Fruit fly (Drosophila melanogaster): ENCODE measurements around the gene Sas10.

The Sas10 gene

dm6 chrX:5311838-5312339 lies 5.3 kb upstream of the Sas10 start, which contains the start of the genes TrxT and dhd (continued):
- TF ChIP-seq z (GFP tag; IDR thresholded peaks at IDR 0.05) = no peak
- no peak for TF ChIP-seq CG11085 (GFP tag; IDR thresholded peaks at IDR 0.05)
- TF ChIP-seq CG4282 (GFP tag; optimal IDR thresholded peaks at IDR 0.05) = no peak
- no peak for TF ChIP-seq lilli (GFP tag; optimal IDR thresholded peaks at IDR 0.05)
- no peak for TF ChIP-seq grn (GFP tag; optimal IDR thresholded peaks at IDR 0.05)
- TF ChIP-seq nmo (GFP tag; optimal IDR thresholded peaks at IDR 0.05) = peak; percentile 46
- no peak for TF ChIP-seq CG2875 (GFP tag; optimal IDR thresholded peaks at IDR 0.05)
- TF ChIP-seq Doc2 (GFP tag; IDR thresholded peaks at IDR 0.05) = no peak
- TF ChIP-seq slp2 (GFP tag; optimal IDR thresholded peaks at IDR 0.05) = peak; percentile 9
- no peak for TF ChIP-seq CG3995 (GFP tag; optimal IDR thresholded peaks at IDR 0.05)
- TF ChIP-seq gro (GFP tag; optimal IDR thresholded peaks at IDR 0.05) = no peak
- TF ChIP-seq CG7271 (tag; optimal IDR thresholded peaks at IDR 0.05) = no peak
- TF ChIP-seq bigmax (GFP tag; optimal IDR thresholded peaks at IDR 0.05) = no peak
- no peak for TF ChIP-seq ATbp (GFP tag; optimal IDR thresholded peaks at IDR 0.05)
- TF ChIP-seq CG10462 (GFP tag; optimal IDR thresholded peaks at IDR 0.05) = no peak
- peak; percentile 100 for TF ChIP-seq phol (tag; optimal IDR thresholded peaks at IDR 0.05)
- TF ChIP-seq nom (GFP tag; optimal IDR thresholded peaks at IDR 0.05) = peak; percentile 27
- TF ChIP-seq CG11504 (tag; optimal IDR thresholded peaks at IDR 0.05) = no peak
- no peak for TF ChIP-seq CG8944 (GFP tag; optimal IDR thresholded peaks at IDR 0.05)
- TF ChIP-seq Antp (GFP tag; optimal IDR thresholded peaks at IDR 0.05) = peak; percentile 37
- no peak for TF ChIP-seq Sox100B (GFP tag; optimal IDR thresholded peaks at IDR 0.05)
- TF ChIP-seq CG15601 (tag; optimal IDR thresholded peaks at IDR 0.05) = no peak
- TF ChIP-seq Dp (GFP tag; optimal IDR thresholded peaks at IDR 0.05) = peak; percentile 75
- TF ChIP-seq CG12942 (GFP tag; optimal IDR thresholded peaks at IDR 0.05) = no peak
- peak; percentile 51 for TF ChIP-seq bcd (GFP tag; optimal IDR thresholded peaks at IDR 0.05)
- no peak for TF ChIP-seq CG5245 (GFP tag; optimal IDR thresholded peaks at IDR 0.05)
- TF ChIP-seq Myb (GFP tag; optimal IDR thresholded peaks at IDR 0.05) = peak; percentile 67
- no peak for TF ChIP-seq CG7928 (GFP tag; optimal IDR thresholded peaks at IDR 0.05)
- TF ChIP-seq Dip3 (GFP tag; optimal IDR thresholded peaks at IDR 0.05) = no peak
- TF ChIP-seq Lhr (GFP tag; optimal IDR thresholded peaks at IDR 0.05) = peak; percentile 50
- peak; percentile 59; the same call in 1 of the 2 replicates for TF ChIP-seq sna (GFP tag; IDR thresholded peaks at IDR 0.05; ENCODE audit: partially characterized antibody)
- no peak for TF ChIP-seq Ets65A (GFP tag)
- no peak for TF ChIP-seq NFAT (GFP tag; IDR thresholded peaks at IDR 0.05)
- TF ChIP-seq CG9817 (tag; optimal IDR thresholded peaks at IDR 0.05) = no peak
- TF ChIP-seq ase (GFP tag; IDR thresholded peaks at IDR 0.05) = no peak
- TF ChIP-seq toy (GFP tag; IDR thresholded peaks at IDR 0.05) = no peak
- no peak for TF ChIP-seq CG1602 (GFP tag; optimal IDR thresholded peaks at IDR 0.05)
- TF ChIP-seq BtbVII (GFP tag; optimal IDR thresholded peaks at IDR 0.05) = no peak
- no peak for TF ChIP-seq CG7372 (GFP tag; IDR thresholded peaks at IDR 0.05)
- no peak for TF ChIP-seq wek (GFP tag; optimal IDR thresholded peaks at IDR 0.05)
- TF ChIP-seq vvl (GFP tag; IDR thresholded peaks at IDR 0.05) = peak; percentile 87
- peak; percentile 20 for TF ChIP-seq CG13775 (GFP tag; optimal IDR thresholded peaks at IDR 0.05)
- no peak for TF ChIP-seq CG15269 (tag; optimal IDR thresholded peaks at IDR 0.05)
- TF ChIP-seq maf-S (GFP tag; optimal IDR thresholded peaks at IDR 0.05) = no peak
- peak; percentile 64 for TF ChIP-seq crol (GFP tag; IDR thresholded peaks at IDR 0.05)
- peak; percentile 43 for TF ChIP-seq HHEX (GFP tag; optimal IDR thresholded peaks at IDR 0.05)
- TF ChIP-seq tup (GFP tag; optimal IDR thresholded peaks at IDR 0.05) = no peak
- no peak for TF ChIP-seq da (GFP tag; optimal IDR thresholded peaks at IDR 0.05)
- TF ChIP-seq CG10366 (GFP tag; IDR thresholded peaks at IDR 0.05) = 0 out of 2 replicates have a peak, but pooled peaks have one; percentile 18
- TF ChIP-seq Lpt (GFP tag; optimal IDR thresholded peaks at IDR 0.05) = no peak
- TF ChIP-seq wdn (GFP tag; IDR thresholded peaks at IDR 0.05) = no peak
- TF ChIP-seq YL-1 (GFP tag; optimal IDR thresholded peaks at IDR 0.05) = peak; percentile 34

Measured in whole organism, embryonic.